Worm (Caenorhabditis elegans): ENCODE data around the gene col-88.
A peak's percentile ranks its signal among the peaks of the same experiment; 100 is the strongest.

col-88 gene

ce11 chrIII:86316-86715 is 45.5 kb downstream of the col-88 start, which contains the start of gene attf-3:
attf-3 (minus strand) TSS chrIII:86384.
- TF ChIP-seq nhr-77 (tag; optimal IDR thresholded peaks at IDR 0.05) (no peak), zag-1 (tag; optimal IDR thresholded peaks at IDR 0.05) (no peak), ama-1 (optimal IDR thresholded peaks at IDR 0.05) (no peak), mdl-1 (tag; optimal IDR thresholded peaks at IDR 0.05) (no peak), nfya-1 (tag; optimal IDR thresholded peaks at IDR 0.05; ENCODE audit: insufficient read depth) (peak; percentile 82), lin-15B (tag; optimal IDR thresholded peaks at IDR 0.05) (peak; percentile 83), lin-39 (tag; optimal IDR thresholded peaks at IDR 0.05) (peak; percentile 66), fos-1 (tag; optimal IDR thresholded peaks at IDR 0.05) (no peak), ceh-82 (tag; optimal IDR thresholded peaks at IDR 0.05) (no peak), snpc-4 (tag; optimal IDR thresholded peaks at IDR 0.05) (peak; percentile 51), elt-2 (tag; optimal IDR thresholded peaks at IDR 0.05) (peak; percentile 23), nhr-23 (tag; optimal IDR thresholded peaks at IDR 0.05) (peak; percentile 66), egl-27 (tag; optimal IDR thresholded peaks at IDR 0.05) (no peak), ztf-4 (tag; optimal IDR thresholded peaks at IDR 0.05) (no peak), unc-62 (GFP tag; optimal IDR thresholded peaks at IDR 0.05) (no peak), ztf-11 (tag; optimal IDR thresholded peaks at IDR 0.05) (no peak), ceh-28 (tag; optimal IDR thresholded peaks at IDR 0.05) (peak; percentile 21), unc-39 (tag; optimal IDR thresholded peaks at IDR 0.05) (no peak), elt-3 (tag; optimal IDR thresholded peaks at IDR 0.05) (no peak), nhr-237 (tag; optimal IDR thresholded peaks at IDR 0.05) (no peak), pqm-1 (tag; optimal IDR thresholded peaks at IDR 0.05) (peak; percentile 43), fkh-2 (tag; optimal IDR thresholded peaks at IDR 0.05) (peak; percentile 44), pha-4 (tag; optimal IDR thresholded peaks at IDR 0.05) (peak; percentile 82), hmg-11 (tag; optimal IDR thresholded peaks at IDR 0.05) (peak; percentile 87), nhr-43 (tag; optimal IDR thresholded peaks at IDR 0.05; ENCODE audit: poor library complexity, severe bottlenecking) (no peak), lsy-12 (tag; optimal IDR thresholded peaks at IDR 0.05) (no peak), eor-1 (tag; optimal IDR thresholded peaks at IDR 0.05) (no peak), nhr-25 (tag; optimal IDR thresholded peaks at IDR 0.05) (peak; percentile 17), fkh-10 (GFP tag; optimal IDR thresholded peaks at IDR 0.05) (peak; percentile 21), jun-1 (tag; optimal IDR thresholded peaks at IDR 0.05) (no peak), egl-5 (tag; optimal IDR thresholded peaks at IDR 0.05) (peak; percentile 39), ZK546.5 (tag; optimal IDR thresholded peaks at IDR 0.05) (no peak), R02D3.7 (tag; optimal IDR thresholded peaks at IDR 0.05) (peak; percentile 64)

- TF ChIP-seq elt-3 (tag; optimal IDR thresholded peaks at IDR 0.05) (no peak), ceh-82 (tag; optimal IDR thresholded peaks at IDR 0.05) (no peak), fos-1 (tag; optimal IDR thresholded peaks at IDR 0.05) (no peak), nfya-1 (tag; optimal IDR thresholded peaks at IDR 0.05; ENCODE audit: insufficient read depth) (peak; percentile 82), R02D3.7 (tag; optimal IDR thresholded peaks at IDR 0.05) (peak; percentile 97), lsy-12 (tag; optimal IDR thresholded peaks at IDR 0.05) (no peak), egl-5 (tag; optimal IDR thresholded peaks at IDR 0.05) (no peak), egl-27 (tag; optimal IDR thresholded peaks at IDR 0.05) (no peak), unc-62 (GFP tag; optimal IDR thresholded peaks at IDR 0.05) (no peak), sea-2 (GFP tag; optimal IDR thresholded peaks at IDR 0.05) (no peak), mdl-1 (tag; optimal IDR thresholded peaks at IDR 0.05) (no peak), ceh-28 (tag; optimal IDR thresholded peaks at IDR 0.05) (peak; percentile 86), nhr-76 (tag; optimal IDR thresholded peaks at IDR 0.05) (no peak), ztf-11 (tag; optimal IDR thresholded peaks at IDR 0.05) (no peak), ceh-9 (tag; optimal IDR thresholded peaks at IDR 0.05) (no peak), skn-1 (tag; optimal IDR thresholded peaks at IDR 0.05) (no peak), ztf-4 (tag; optimal IDR thresholded peaks at IDR 0.05) (no peak), unc-39 (tag; optimal IDR thresholded peaks at IDR 0.05) (no peak), nhr-237 (tag; optimal IDR thresholded peaks at IDR 0.05) (no peak), eor-1 (tag; optimal IDR thresholded peaks at IDR 0.05) (no peak), aly-2 (tag; optimal IDR thresholded peaks at IDR 0.05) (no peak), pha-4 (tag; optimal IDR thresholded peaks at IDR 0.05) (peak; percentile 78), nhr-43 (tag; optimal IDR thresholded peaks at IDR 0.05; ENCODE audit: poor library complexity, severe bottlenecking) (peak; percentile 56), daf-12 (tag; optimal IDR thresholded peaks at IDR 0.05) (no peak), nhr-11 (tag; optimal IDR thresholded peaks at IDR 0.05) (no peak), lin-39 (tag; optimal IDR thresholded peaks at IDR 0.05) (peak; percentile 50), pqm-1 (tag; optimal IDR thresholded peaks at IDR 0.05) (no peak), nhr-23 (tag; optimal IDR thresholded peaks at IDR 0.05) (peak; percentile 65), mml-1 (tag; optimal IDR thresholded peaks at IDR 0.05) (no peak), elt-2 (tag; optimal IDR thresholded peaks at IDR 0.05) (peak; percentile 7), ceh-16 (tag; optimal IDR thresholded peaks at IDR 0.05) (no peak), nhr-77 (tag; optimal IDR thresholded peaks at IDR 0.05) (no peak), jun-1 (tag; optimal IDR thresholded peaks at IDR 0.05) (no peak), hmg-11 (tag; optimal IDR thresholded peaks at IDR 0.05) (no peak), tbx-2 (tag; optimal IDR thresholded peaks at IDR 0.05) (no peak), fkh-2 (tag; optimal IDR thresholded peaks at IDR 0.05) (no peak), elt-1 (tag; optimal IDR thresholded peaks at IDR 0.05) (no peak), nhr-12 (tag; optimal IDR thresholded peaks at IDR 0.05) (no peak), fkh-10 (GFP tag; optimal IDR thresholded peaks at IDR 0.05) (peak; percentile 29), ama-1 (optimal IDR thresholded peaks at IDR 0.05) (no peak), snpc-4 (tag; optimal IDR thresholded peaks at IDR 0.05) (no peak), ZK546.5 (tag; optimal IDR thresholded peaks at IDR 0.05) (no peak), nhr-25 (tag; optimal IDR thresholded peaks at IDR 0.05) (peak; percentile 15), nhr-67 (tag; optimal IDR thresholded peaks at IDR 0.05) (no peak), zag-1 (tag; optimal IDR thresholded peaks at IDR 0.05) (no peak), nhr-28 (tag; optimal IDR thresholded peaks at IDR 0.05) (no peak), lin-15B (tag; optimal IDR thresholded peaks at IDR 0.05) (peak; percentile 55)
These were observed 46.3 kb downstream of the col-88 start, which contains the start of the genes F54C4.4 and mrpl-40 for ce11 chrIII:87183-87582. F54C4.4 (minus strand) TSS chrIII:87381. mrpl-40 (plus strand) TSS chrIII:87559.
